Worm (Caenorhabditis elegans) whole organism, mixed stage, embryonic: Measurements from ENCODE around the gene ncs-4.

ENCODE experiments used
- ceh-43 ChIP-seq: fragments of 200-800 bp; sonication (Bioruptor generic); optimal IDR thresholded peaks from 2 replicates; lab custom pipeline; 2018; ENCODE audit warnings: mild to moderate bottlenecking, missing genetic modification characterization, moderate library complexity, missing compliant biosample characterization
- elt-3 ChIP-seq: fragments of 150-350 bp; optimal IDR thresholded peaks from 2 replicates; lab custom pipeline; 2014; ENCODE audit warnings: missing biosample characterization, missing genetic modification characterization
- hlh-1 ChIP-seq: fragments of 150-350 bp; optimal IDR thresholded peaks from 2 replicates; lab custom pipeline; 2014; ENCODE audit warnings: missing biosample characterization, missing genetic modification reagents, missing genetic modification characterization
- mep-1 ChIP-seq: fragments of 150-350 bp; optimal IDR thresholded peaks from 2 replicates; lab custom pipeline; 2017; ENCODE audit warnings: missing biosample characterization, missing genetic modification reagents, missing genetic modification characterization, inconsistent platforms
- nhr-12 ChIP-seq: fragments of 150-350 bp; optimal IDR thresholded peaks from 2 replicates; lab custom pipeline; 2014; ENCODE audit warnings: missing biosample characterization, missing genetic modification characterization
- nhr-237 ChIP-seq: fragments of 150-350 bp; optimal IDR thresholded peaks from 2 replicates; lab custom pipeline; 2014; ENCODE audit warnings: missing biosample characterization, missing genetic modification characterization
- nhr-28 ChIP-seq: fragments of 150-350 bp; optimal IDR thresholded peaks from 2 replicates; lab custom pipeline; 2014; ENCODE audit warnings: missing biosample characterization, missing genetic modification characterization
- nhr-76 ChIP-seq: sonication (generic microtip); optimal IDR thresholded peaks from 2 replicates; lab custom pipeline; 2017; ENCODE audit warnings: missing biosample characterization, missing genetic modification characterization
- pha-4 ChIP-seq: fragments of 150-350 bp; optimal IDR thresholded peaks from 2 replicates; lab custom pipeline; 2018; ENCODE audit warnings: missing biosample characterization, missing genetic modification reagents, missing genetic modification characterization
- sem-2 ChIP-seq: fragments of 200-800 bp; sonication (Bioruptor generic); optimal IDR thresholded peaks from 2 replicates; lab custom pipeline; 2018; ENCODE audit warnings: mild to moderate bottlenecking, missing genetic modification characterization, missing compliant biosample characterization
- snpc-4 ChIP-seq: fragments of 150-350 bp; optimal IDR thresholded peaks from 2 replicates; lab custom pipeline; 2014; ENCODE audit warnings: missing biosample characterization, missing genetic modification characterization
- unc-62 ChIP-seq: fragments of 150-350 bp; optimal IDR thresholded peaks from 2 replicates; lab custom pipeline; 2014; ENCODE audit warnings: missing biosample characterization, missing genetic modification reagents, missing genetic modification characterization
- ztf-11 ChIP-seq: fragments of 150-350 bp; optimal IDR thresholded peaks from 2 replicates; lab custom pipeline; 2014; ENCODE audit warnings: missing biosample characterization, missing genetic modification characterization

DNA sequence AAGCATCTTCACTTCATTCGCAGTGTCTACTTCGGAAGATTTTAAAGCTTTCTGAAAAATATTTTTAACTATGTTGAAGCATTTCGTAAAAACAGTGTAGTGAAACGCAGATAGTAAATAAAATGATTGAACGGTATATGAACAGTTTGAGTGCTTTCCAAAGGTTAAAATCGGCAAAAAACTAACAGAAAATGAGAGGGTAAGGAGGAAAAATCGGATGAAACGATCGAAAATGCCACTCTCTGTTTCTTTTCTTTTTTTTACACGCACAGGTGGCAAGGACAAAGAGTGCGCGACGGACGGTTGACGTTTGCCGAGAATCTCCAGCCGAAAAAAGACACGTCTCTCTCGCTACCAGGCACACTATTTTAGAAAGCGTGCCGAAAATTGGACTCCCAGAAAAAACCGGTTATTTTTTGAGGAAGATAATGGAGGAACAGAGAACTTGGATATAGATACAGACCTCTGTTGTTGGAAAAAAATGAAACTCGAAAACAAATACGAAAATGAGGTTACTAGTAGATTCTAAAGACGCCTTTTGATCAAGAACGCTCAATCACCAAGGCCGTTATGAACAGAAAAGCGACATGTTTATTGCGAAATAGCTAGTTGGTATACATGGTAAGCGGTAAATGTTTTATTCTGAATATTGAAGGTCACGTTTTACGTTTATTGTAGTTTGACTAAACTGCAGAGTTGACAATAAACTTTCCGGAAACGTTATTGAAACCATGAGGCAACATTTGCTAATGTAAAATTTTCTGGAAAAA, 18.2 kb downstream of the ncs-4 start, which contains the start of gene myrf-2:
- no peak for TF ChIP-seq nhr-28 (tag; lab: Kevin White, UChicago)
- TF ChIP-seq nhr-76 (tag; lab: Kevin White, UChicago) = no peak
- no peak for TF ChIP-seq mep-1 (tag; lab: Kevin White, UChicago)
- TF ChIP-seq nhr-237 (tag; lab: Kevin White, UChicago) = no peak
- TF ChIP-seq sem-2 = no peak
- no peak for TF ChIP-seq ztf-11 (tag; lab: Kevin White, UChicago)
- no peak for TF ChIP-seq nhr-12
- no peak for TF ChIP-seq snpc-4
- no peak for TF ChIP-seq pha-4
- TF ChIP-seq elt-3 (tag; lab: Kevin White, UChicago) = no peak
- TF ChIP-seq hlh-1 (tag; lab: Kevin White, UChicago) = no peak
- TF ChIP-seq unc-62 = no peak
- no peak for TF ChIP-seq ceh-43 (GFP tag; lab: Kevin White, UChicago)
